Worm (Caenorhabditis elegans) whole organism, L3 larva: ENCODE results near the gene str-155.

Experiments used
- ama-1 ChIP-seq: fragments of 150-350 bp; optimal IDR thresholded peaks from 2 replicates; lab custom pipeline; 2018
- ceh-16 ChIP-seq: sonication (generic microtip); optimal IDR thresholded peaks from 2 replicates; lab custom pipeline; 2017; ENCODE audit warnings: missing biosample characterization, missing genetic modification characterization
- ceh-82 ChIP-seq: fragments of 150-350 bp; optimal IDR thresholded peaks from 2 replicates; lab custom pipeline; 2014; ENCODE audit warnings: missing biosample characterization, missing genetic modification characterization
- fkh-10 ChIP-seq: sonication (generic microtip); optimal IDR thresholded peaks from 2 replicates; lab custom pipeline; 2017; ENCODE audit warnings: missing biosample characterization, missing genetic modification reagents, missing genetic modification characterization
- mdl-1 ChIP-seq: fragments of 150-350 bp; optimal IDR thresholded peaks from 2 replicates; lab custom pipeline; 2014; ENCODE audit warnings: missing biosample characterization, missing genetic modification characterization
- pqm-1 ChIP-seq: fragments of 150-350 bp; optimal IDR thresholded peaks from 2 replicates; lab custom pipeline; 2017; ENCODE audit warnings: missing biosample characterization, missing genetic modification characterization, inconsistent platforms
- tbx-2 ChIP-seq: sonication (generic microtip); optimal IDR thresholded peaks from 2 replicates; lab custom pipeline; 2016; ENCODE audit warnings: mild to moderate bottlenecking, missing genetic modification characterization, missing compliant biosample characterization
- ztf-11 ChIP-seq: fragments of 150-350 bp; optimal IDR thresholded peaks from 2 replicates; lab custom pipeline; 2014; ENCODE audit warnings: missing biosample characterization, missing genetic modification characterization

DNA sequence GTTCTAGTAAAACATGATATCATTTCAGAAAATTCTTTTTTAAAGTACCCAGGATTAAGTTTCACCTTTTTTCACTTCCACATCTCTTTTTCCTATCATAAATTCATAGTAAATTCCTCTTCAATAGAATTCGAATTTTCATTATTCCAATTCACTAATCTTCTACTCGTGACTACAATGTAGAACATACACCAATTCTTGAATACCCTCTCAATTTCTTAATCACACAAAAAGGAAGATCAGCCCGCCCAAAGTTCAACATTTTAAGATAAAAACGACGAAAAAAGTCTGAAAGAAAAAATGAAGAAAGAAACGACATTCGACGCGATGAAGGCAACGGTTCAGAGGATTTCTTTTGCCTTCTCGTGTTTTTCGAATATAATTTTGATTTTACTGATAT is 38.1 kb downstream of the str-155 start, which contains the start of gene str-163:
- TF ChIP-seq ama-1 (no peak), fkh-10 (GFP tag; lab: Kevin White, UChicago) (no peak), pqm-1 (tag; lab: Kevin White, UChicago) (no peak), tbx-2 (no peak), ceh-82 (no peak), mdl-1 (tag; lab: Kevin White, UChicago) (no peak), ztf-11 (tag; lab: Kevin White, UChicago) (no peak), ceh-16 (tag; lab: Kevin White, UChicago) (no peak)
